Fruit fly (Drosophila melanogaster) whole organism, embryonic: Measurements from ENCODE around the gene Clc.

Experiments used
- CG10209 ChIP-seq: fragments of 200-800 bp; sonication (Bioruptor generic); optimal IDR thresholded peaks from 3 replicates; lab custom pipeline; 2017; ENCODE audit warnings: missing biosample characterization, mild to moderate bottlenecking, missing genetic modification characterization, missing genetic modification reagents
- CG11085 ChIP-seq: fragments of 200-800 bp; sonication (Bioruptor generic); IDR thresholded peaks from 2 replicates; pipeline ENCODE4 v1.3.6; 2022; ENCODE audit warnings: missing biosample characterization, missing genetic modification characterization
- CG11398 ChIP-seq: fragments of 200-800 bp; sonication (Bioruptor generic); optimal IDR thresholded peaks from 2 replicates; lab custom pipeline; 2016; ENCODE audit warnings: missing biosample characterization, missing genetic modification characterization
- CG13424 ChIP-seq: fragments of 200-800 bp; sonication (Bioruptor generic); optimal IDR thresholded peaks from 2 replicates; lab custom pipeline; 2019; ENCODE audit warnings: missing biosample characterization, mild to moderate bottlenecking, missing genetic modification characterization, moderate library complexity
- CG13775 ChIP-seq: fragments of 200-800 bp; sonication (Bioruptor generic); optimal IDR thresholded peaks from 3 replicates; lab custom pipeline; 2017; ENCODE audit warnings: missing biosample characterization, mild to moderate bottlenecking, missing genetic modification characterization
- CG14667 ChIP-seq: fragments of 200-800 bp; sonication (Bioruptor generic); IDR thresholded peaks from 2 replicates; pipeline ENCODE4 v1.3.6; 2022; ENCODE audit warnings: missing biosample characterization, missing genetic modification characterization
- CG14860 ChIP-seq: fragments of 200-800 bp; sonication (Bioruptor generic); IDR thresholded peaks from 3 replicates; pipeline ENCODE4 v1.3.6; 2022; ENCODE audit warnings: missing biosample characterization, missing genetic modification characterization; ENCODE audit not compliant: partially characterized antibody
- CG15269 ChIP-seq: fragments of 200-800 bp; sonication (Bioruptor generic); optimal IDR thresholded peaks from 2 replicates; lab custom pipeline; 2018; ENCODE audit warnings: missing biosample characterization, mild to moderate bottlenecking, missing genetic modification characterization, moderate library complexity
- CG15514 ChIP-seq: fragments of 200-800 bp; sonication (Bioruptor generic); optimal IDR thresholded peaks from 3 replicates; lab custom pipeline; 2017; ENCODE audit warnings: missing biosample characterization, missing genetic modification characterization, mild to moderate bottlenecking, moderate library complexity, missing genetic modification reagents
- CG1603 ChIP-seq: fragments of 200-800 bp; sonication (Bioruptor generic); optimal IDR thresholded peaks from 2 replicates; lab custom pipeline; 2019; ENCODE audit warnings: missing biosample characterization, mild to moderate bottlenecking, missing genetic modification characterization, moderate library complexity
- CG17829 ChIP-seq: fragments of 200-800 bp; optimal IDR thresholded peaks from 2 replicates; lab custom pipeline; 2019; ENCODE audit warnings: missing biosample characterization, mild to moderate bottlenecking, missing genetic modification characterization, moderate library complexity
- CG18011 ChIP-seq: fragments of 200-800 bp; sonication (Bioruptor generic); optimal IDR thresholded peaks from 2 replicates; lab custom pipeline; 2017; ENCODE audit warnings: missing biosample characterization, missing genetic modification characterization, mild to moderate bottlenecking, moderate library complexity, missing genotype
- CG18262 ChIP-seq: fragments of 200-800 bp; optimal IDR thresholded peaks from 3 replicates; lab custom pipeline; 2019; ENCODE audit warnings: missing biosample characterization, mild to moderate bottlenecking, missing genetic modification characterization, moderate library complexity
- CG18599 ChIP-seq: fragments of 200-800 bp; sonication (Bioruptor generic); optimal IDR thresholded peaks from 3 replicates; lab custom pipeline; 2017; ENCODE audit warnings: missing biosample characterization, missing genetic modification characterization, mild to moderate bottlenecking, moderate library complexity, missing genetic modification reagents
- CG2129 ChIP-seq: fragments of 200-800 bp; sonication (Bioruptor generic); IDR thresholded peaks from 2 replicates; pipeline ENCODE4 v1.3.6; 2022; ENCODE audit warnings: missing biosample characterization, missing genetic modification characterization; ENCODE audit not compliant: partially characterized antibody
- CG2202 ChIP-seq: fragments of 200-800 bp; sonication (Bioruptor generic); optimal IDR thresholded peaks from 2 replicates; lab custom pipeline; 2018; ENCODE audit warnings: missing biosample characterization, mild to moderate bottlenecking, missing genetic modification characterization
- CG32772 ChIP-seq: fragments of 200-800 bp; sonication (Bioruptor generic); IDR thresholded peaks from 2 replicates; pipeline ENCODE4 v1.3.6; 2022; ENCODE audit warnings: missing biosample characterization, missing genetic modification characterization
- CG7357 ChIP-seq: fragments of 200-800 bp; sonication (Bioruptor generic); IDR thresholded peaks from 3 replicates; pipeline ENCODE4 v1.3.6; 2022; ENCODE audit warnings: missing biosample characterization, missing genetic modification characterization
- CG7556 ChIP-seq: fragments of 200-800 bp; sonication (Bioruptor generic); optimal IDR thresholded peaks from 2 replicates; lab custom pipeline; 2017; ENCODE audit warnings: missing biosample characterization, mild to moderate bottlenecking, missing genetic modification characterization
- CG7745 ChIP-seq: fragments of 200-800 bp; sonication (Bioruptor generic); optimal IDR thresholded peaks from 2 replicates; lab custom pipeline; 2018; ENCODE audit warnings: missing biosample characterization, mild to moderate bottlenecking, missing genetic modification characterization, moderate library complexity
- CoRest ChIP-seq: fragments of 200-800 bp; sonication (Bioruptor generic); optimal IDR thresholded peaks from 3 replicates; lab custom pipeline; 2018; ENCODE audit warnings: missing biosample characterization, mild to moderate bottlenecking, missing genetic modification characterization, moderate library complexity
- D19B ChIP-seq: fragments of 200-800 bp; sonication (Bioruptor generic); optimal IDR thresholded peaks from 2 replicates; lab custom pipeline; 2017; ENCODE audit warnings: missing biosample characterization, mild to moderate bottlenecking, missing genetic modification characterization
- Doc2 ChIP-seq: fragments of 200-800 bp; sonication (Bioruptor generic); IDR thresholded peaks from 2 replicates; pipeline ENCODE4 v1.3.6; 2022; ENCODE audit warnings: missing biosample characterization, missing genetic modification characterization
- HmgD ChIP-seq: fragments of 200-800 bp; sonication (Bioruptor generic); optimal IDR thresholded peaks from 3 replicates; lab custom pipeline; 2016; ENCODE audit warnings: missing biosample characterization, missing genetic modification characterization
- Jarid2 ChIP-seq: fragments of 200-800 bp; sonication (Bioruptor generic); optimal IDR thresholded peaks from 3 replicates; lab custom pipeline; 2017; ENCODE audit warnings: mild to moderate bottlenecking, missing biosample characterization, missing genetic modification reagents, missing genetic modification characterization
- MTF-1 ChIP-seq: fragments of 200-800 bp; sonication (Bioruptor generic); optimal IDR thresholded peaks from 2 replicates; lab custom pipeline; 2018; ENCODE audit warnings: missing biosample characterization, mild to moderate bottlenecking, missing genetic modification characterization, borderline replicate concordance
- Max ChIP-seq: fragments of 200-800 bp; sonication (Bioruptor generic); optimal IDR thresholded peaks from 2 replicates; lab custom pipeline; 2016; ENCODE audit warnings: missing biosample characterization, mild to moderate bottlenecking, missing genetic modification characterization
- Mes4 ChIP-seq: fragments of 200-800 bp; sonication (Bioruptor generic); optimal IDR thresholded peaks from 2 replicates; lab custom pipeline; 2016; ENCODE audit warnings: missing biosample characterization, missing genetic modification characterization
- Myb ChIP-seq: fragments of 200-800 bp; sonication (Bioruptor generic); optimal IDR thresholded peaks from 2 replicates; lab custom pipeline; 2016; ENCODE audit warnings: missing biosample characterization, missing genetic modification characterization
- NfI ChIP-seq: fragments of 200-800 bp; sonication (Bioruptor generic); optimal IDR thresholded peaks from 3 replicates; lab custom pipeline; 2018; ENCODE audit warnings: missing biosample characterization, mild to moderate bottlenecking, missing genetic modification characterization, moderate library complexity
- Ravus ChIP-seq: fragments of 200-800 bp; sonication (Bioruptor generic); IDR thresholded peaks from 2 replicates; pipeline ENCODE4 v1.3.6; 2022; ENCODE audit warnings: missing biosample characterization, missing genetic modification characterization
- Rfx ChIP-seq: fragments of 200-800 bp; sonication (Bioruptor generic); IDR thresholded peaks from 2 replicates; pipeline ENCODE4 v1.3.6; 2022; ENCODE audit warnings: missing biosample characterization, missing genetic modification characterization
- Sry-β ChIP-seq: fragments of 200-800 bp; sonication (Bioruptor generic); optimal IDR thresholded peaks from 2 replicates; lab custom pipeline; 2018; ENCODE audit warnings: missing biosample characterization, mild to moderate bottlenecking, missing genetic modification characterization, moderate library complexity
- Ssrp ChIP-seq: fragments of 200-800 bp; sonication (Bioruptor generic); optimal IDR thresholded peaks from 2 replicates; lab custom pipeline; 2018; ENCODE audit warnings: missing biosample characterization, mild to moderate bottlenecking, missing genetic modification characterization, moderate library complexity
- Xbp1 ChIP-seq: fragments of 200-800 bp; sonication (Bioruptor generic); optimal IDR thresholded peaks from 3 replicates; lab custom pipeline; 2016; ENCODE audit warnings: missing biosample characterization, mild to moderate bottlenecking, missing genetic modification characterization
- aop ChIP-seq: fragments of 200-800 bp; sonication (Bioruptor generic); IDR thresholded peaks from 2 replicates; pipeline ENCODE4 v1.3.6; 2022; ENCODE audit warnings: missing biosample characterization, missing genetic modification characterization
- bab2 ChIP-seq: fragments of 200-800 bp; sonication (Bioruptor generic); optimal IDR thresholded peaks from 2 replicates; lab custom pipeline; 2016; ENCODE audit warnings: missing biosample characterization, missing genetic modification characterization
- br ChIP-seq: fragments of >200 bp; optimal IDR thresholded peaks from 2 replicates; lab custom pipeline; 2017
- cas ChIP-seq: fragments of 200-800 bp; sonication (Bioruptor generic); IDR thresholded peaks from 2 replicates; pipeline ENCODE4 v1.3.6; 2022; ENCODE audit warnings: missing biosample characterization, missing genetic modification characterization
- croc ChIP-seq: fragments of 200-800 bp; sonication (Bioruptor generic); conservative IDR thresholded peaks from 3 replicates; pipeline ENCODE4 v1.3.6; 2022; ENCODE audit warnings: missing biosample characterization, missing genetic modification characterization
- dan ChIP-seq: fragments of 200-800 bp; sonication (Bioruptor generic); IDR thresholded peaks from 2 replicates; pipeline ENCODE4 v1.3.6; 2022; ENCODE audit warnings: missing biosample characterization, missing genetic modification characterization
- eyg ChIP-seq: fragments of 200-800 bp; sonication (Bioruptor generic); optimal IDR thresholded peaks from 3 replicates; lab custom pipeline; 2016; ENCODE audit warnings: missing biosample characterization, missing genetic modification characterization
- grn ChIP-seq: fragments of 200-800 bp; sonication (Bioruptor generic); optimal IDR thresholded peaks from 3 replicates; lab custom pipeline; 2017; ENCODE audit warnings: missing biosample characterization, missing genetic modification characterization
- nmo ChIP-seq: fragments of 200-800 bp; sonication (Bioruptor generic); optimal IDR thresholded peaks from 2 replicates; lab custom pipeline; 2018; ENCODE audit warnings: missing biosample characterization, mild to moderate bottlenecking, missing genetic modification characterization, moderate library complexity
- otp ChIP-seq: fragments of 200-800 bp; sonication (Bioruptor generic); IDR thresholded peaks from 3 replicates; pipeline ENCODE4, ENCODE4 v1.3.6; 2022; ENCODE audit warnings: missing biosample characterization, missing genetic modification characterization
- pnt ChIP-seq: fragments of 200-800 bp; sonication (Bioruptor generic); optimal IDR thresholded peaks from 3 replicates; lab custom pipeline; 2016; ENCODE audit warnings: missing biosample characterization, missing genetic modification characterization
- sc ChIP-seq, 3 experiments: fragments of >200 bp in 2 of 3; fragments of 200-800 bp in 1 of 3; sonication (Bioruptor generic) in 1 of 3; optimal IDR thresholded peaks; 2 replicates in 2 of 3; 3 replicates in 1 of 3; lab custom pipeline; 2017; ENCODE audit warnings: mild to moderate bottlenecking in 1 of 3, missing biosample characterization in 1 of 3, missing genetic modification characterization in 1 of 3, missing genetic modification reagents in 1 of 3
- slp2 ChIP-seq: fragments of 200-800 bp; sonication (Bioruptor generic); optimal IDR thresholded peaks from 2 replicates; lab custom pipeline; 2016; ENCODE audit warnings: missing biosample characterization, missing genetic modification characterization
- vfl ChIP-seq: fragments of 200-800 bp; sonication (Bioruptor generic); optimal IDR thresholded peaks from 2 replicates; lab custom pipeline; 2016; ENCODE audit warnings: missing biosample characterization, missing genetic modification characterization
- yki ChIP-seq: fragments of >200 bp; optimal IDR thresholded peaks from 3 replicates; lab custom pipeline; 2018
- zfh1 ChIP-seq: fragments of 200-800 bp; sonication (Bioruptor generic); IDR thresholded peaks from 3 replicates; pipeline ENCODE4 v1.3.6; 2022; ENCODE audit warnings: missing biosample characterization, missing genetic modification characterization

The Clc gene

DNA sequence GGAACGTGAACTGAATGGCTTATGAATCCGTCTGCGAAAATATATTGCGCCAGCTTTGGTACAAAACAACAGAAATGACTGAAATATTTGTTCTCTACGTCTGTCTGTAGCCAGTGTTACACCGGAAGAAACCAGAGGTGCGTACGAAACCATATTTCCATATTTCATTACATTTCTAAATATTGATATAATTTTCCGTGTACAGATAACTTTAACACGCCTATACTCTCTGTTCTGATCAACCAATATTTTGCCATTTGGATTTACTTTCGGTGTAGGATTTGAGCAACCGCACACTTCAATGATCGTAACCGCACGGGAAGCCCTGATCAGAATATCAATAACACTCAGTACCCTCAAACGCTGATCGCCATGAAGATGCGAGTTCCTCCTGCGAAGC lies 46.1 kb upstream of the Clc start (continued):
- peak; percentile 17 for TF ChIP-seq slp2 (GFP tag; lab: Kevin White, UChicago)
- no peak for TF ChIP-seq CG14860 (GFP tag; lab: Robert Waterston, UW)
- peak; percentile 55 for TF ChIP-seq CG32772 (GFP tag; lab: Robert Waterston, UW)
- no peak for TF ChIP-seq dan
- no peak for TF ChIP-seq CG18011 (GFP tag; lab: Kevin White, UChicago)
- no peak for TF ChIP-seq CG11398 (GFP tag; lab: Kevin White, UChicago)
- TF ChIP-seq CG2129 = no peak
- no peak for TF ChIP-seq CG11085 (GFP tag; lab: Robert Waterston, UW)
- TF ChIP-seq CG13775 (GFP tag; lab: Kevin White, UChicago) = no peak
- TF ChIP-seq cas (GFP tag; lab: Robert Waterston, UW) = no peak
- no peak for TF ChIP-seq HmgD (GFP tag; lab: Kevin White, UChicago)
- peak; percentile 49; the same call in 1 of the 3 replicates for TF ChIP-seq zfh1 (GFP tag; lab: Robert Waterston, UW)
- no peak for TF ChIP-seq Jarid2 (GFP tag; lab: Kevin White, UChicago)
- TF ChIP-seq CG18599 = peak; percentile 40
- peak; percentile 25 for TF ChIP-seq CG13424 (tag; lab: Kevin White, UChicago)
- TF ChIP-seq CG14667 (GFP tag; lab: Robert Waterston, UW) = 0 out of 2 replicates have a peak, but pooled peaks have one; percentile 22
- TF ChIP-seq aop = no peak
- TF ChIP-seq otp (GFP tag; lab: Robert Waterston, UW) = peak; percentile 59; the same call in 1 of the 3 replicates
- peak; percentile 26 for TF ChIP-seq CG10209
- TF ChIP-seq CG7357 (GFP tag; lab: Robert Waterston, UW) = no peak
- peak; percentile 56 for TF ChIP-seq Xbp1 (GFP tag; lab: Kevin White, UChicago)
- TF ChIP-seq CG15514 (GFP tag; lab: Kevin White, UChicago) = peak; percentile 31
- TF ChIP-seq eyg (GFP tag; lab: Kevin White, UChicago) = no peak
- TF ChIP-seq grn (GFP tag; lab: Kevin White, UChicago) = no peak
- TF ChIP-seq vfl (GFP tag; lab: Kevin White, UChicago) = no peak
- TF ChIP-seq Ravus (GFP tag; lab: Robert Waterston, UW) = no peak
- TF ChIP-seq bab2 (GFP tag; lab: Kevin White, UChicago) = peak; percentile 42
- TF ChIP-seq Sry-β = no peak
- peak; percentile 68 for TF ChIP-seq CG15269 (tag; lab: Kevin White, UChicago)
- no peak for TF ChIP-seq CG2202
- peak; percentile 20 for TF ChIP-seq CG18262
- TF ChIP-seq CG1603 (tag; lab: Kevin White, UChicago) = peak; percentile 60
- TF ChIP-seq Ssrp = peak; percentile 9
- TF ChIP-seq MTF-1 (GFP tag; lab: Kevin White, UChicago) = no peak
- TF ChIP-seq Rfx (GFP tag; lab: Robert Waterston, UW) = peak; percentile 65
- no peak for TF ChIP-seq Doc2 (GFP tag; lab: Robert Waterston, UW)
- TF ChIP-seq Mes4 = no peak
- TF ChIP-seq NfI = peak; percentile 35
- no peak for TF ChIP-seq CG7745 (tag; lab: Kevin White, UChicago)
- TF ChIP-seq sc (optimal IDR thresholded peaks at IDR 0.05; lab: Kevin White, UChicago) = no peak
- peak; percentile 2 for TF ChIP-seq sc (GFP tag; optimal IDR thresholded peaks at IDR 0.05; lab: Kevin White, UChicago)
- TF ChIP-seq br (lab: Kevin White, UChicago) = no peak
- no peak for TF ChIP-seq Myb (GFP tag; lab: Kevin White, UChicago)
- TF ChIP-seq CG7556 (GFP tag; lab: Kevin White, UChicago) = no peak
- TF ChIP-seq nmo (GFP tag; lab: Kevin White, UChicago) = peak; percentile 40
- no peak for TF ChIP-seq croc (GFP tag; lab: Robert Waterston, UW)
- no peak for TF ChIP-seq yki
- no peak for TF ChIP-seq Max (GFP tag; lab: Kevin White, UChicago)
- peak; percentile 64 for TF ChIP-seq CoRest (tag; lab: Kevin White, UChicago)
- TF ChIP-seq CG17829 (tag; lab: Kevin White, UChicago) = peak; percentile 3
- peak; percentile 21 for TF ChIP-seq pnt (GFP tag; lab: Kevin White, UChicago)
- no peak for TF ChIP-seq D19B (GFP tag; lab: Kevin White, UChicago)
